Fruit fly (Drosophila melanogaster) whole organism, pupa: Measurements from ENCODE around the gene Imp.

Experiments used
- CG13204 ChIP-seq: fragments of 200-800 bp; sonication (Bioruptor generic); optimal IDR thresholded peaks from 2 replicates; lab custom pipeline; 2018; ENCODE audit warnings: missing biosample characterization, mild to moderate bottlenecking, missing genetic modification characterization, moderate library complexity
- CG14655 ChIP-seq: fragments of 200-800 bp; sonication (Bioruptor generic); optimal IDR thresholded peaks from 3 replicates; lab custom pipeline; 2017; ENCODE audit warnings: mild to moderate bottlenecking, missing biosample characterization, missing genetic modification reagents, missing genetic modification characterization
- CG8159 ChIP-seq: fragments of 200-800 bp; sonication (Bioruptor generic); optimal IDR thresholded peaks from 3 replicates; lab custom pipeline; 2018; ENCODE audit warnings: missing biosample characterization, mild to moderate bottlenecking, missing genetic modification characterization, moderate library complexity
- CG8301 ChIP-seq: fragments of 200-800 bp; sonication (Bioruptor generic); optimal IDR thresholded peaks from 2 replicates; lab custom pipeline; 2018; ENCODE audit warnings: missing biosample characterization, mild to moderate bottlenecking, missing genetic modification characterization

- no peak for TF ChIP-seq CG13204 (GFP tag; lab: Kevin White, UChicago)
- no peak for TF ChIP-seq CG14655 (GFP tag; lab: Kevin White, UChicago)
- TF ChIP-seq CG8159 (tag; lab: Kevin White, UChicago): no peak
- TF ChIP-seq CG8301: no peak
Observed at dm6 chrX:10820741-10821140, 3.3 kb downstream of the Imp start.
